Fruit fly (Drosophila melanogaster) whole organism, embryonic: Measurements from ENCODE around the gene CG33341.
A peak's percentile ranks its signal among the peaks of the same experiment; 100 is the strongest.

Experiments
- ATbp ChIP-seq: fragments of 200-800 bp; sonication (Bioruptor generic); optimal IDR thresholded peaks from 2 replicates; lab custom pipeline; 2017; ENCODE audit warnings: missing biosample characterization, mild to moderate bottlenecking, missing genetic modification characterization, missing genetic modification reagents
- Atf-2 ChIP-seq: fragments of 200-800 bp; sonication (Bioruptor generic); optimal IDR thresholded peaks from 2 replicates; lab custom pipeline; 2016; ENCODE audit warnings: missing biosample characterization, missing genetic modification characterization
- BtbVII ChIP-seq: fragments of 200-800 bp; sonication (Bioruptor generic); optimal IDR thresholded peaks from 3 replicates; lab custom pipeline; 2017; ENCODE audit warnings: missing biosample characterization, mild to moderate bottlenecking, missing genetic modification characterization
- CG10274 ChIP-seq: fragments of 200-800 bp; sonication (Bioruptor generic); optimal IDR thresholded peaks from 3 replicates; lab custom pipeline; 2017; ENCODE audit warnings: missing biosample characterization, mild to moderate bottlenecking, missing genetic modification characterization
- CG10543 ChIP-seq: fragments of 200-800 bp; sonication (Bioruptor generic); optimal IDR thresholded peaks from 3 replicates; lab custom pipeline; 2017; ENCODE audit warnings: missing biosample characterization, mild to moderate bottlenecking, missing genetic modification characterization, moderate library complexity
- CG11093 ChIP-seq: fragments of 200-800 bp; sonication (Bioruptor generic); IDR thresholded peaks from 3 replicates; pipeline ENCODE4 v1.3.6; 2022; ENCODE audit warnings: missing biosample characterization, missing genetic modification characterization
- CG13296 ChIP-seq: fragments of 200-800 bp; sonication (Bioruptor generic); optimal IDR thresholded peaks from 3 replicates; lab custom pipeline; 2018; ENCODE audit warnings: missing biosample characterization, mild to moderate bottlenecking, missing genetic modification characterization
- CG14014 ChIP-seq: fragments of 200-800 bp; sonication (Bioruptor generic); IDR thresholded peaks from 2 replicates; pipeline ENCODE4 v1.3.6; 2022; ENCODE audit warnings: missing biosample characterization, missing genetic modification characterization
- CG1647 ChIP-seq: fragments of 200-800 bp; sonication (Bioruptor generic); optimal IDR thresholded peaks from 3 replicates; lab custom pipeline; 2016; ENCODE audit warnings: missing biosample characterization, missing genetic modification characterization
- CG30403 ChIP-seq: fragments of 200-800 bp; sonication (Bioruptor generic); optimal IDR thresholded peaks from 3 replicates; lab custom pipeline; 2016; ENCODE audit warnings: missing biosample characterization, missing genetic modification characterization
- CG4328 ChIP-seq: fragments of 200-800 bp; sonication (Bioruptor generic); optimal IDR thresholded peaks from 3 replicates; lab custom pipeline; 2017; ENCODE audit warnings: missing biosample characterization, missing genetic modification reagents, missing genetic modification characterization
- CG4424 ChIP-seq: fragments of 200-800 bp; sonication (Bioruptor generic); optimal IDR thresholded peaks from 3 replicates; lab custom pipeline; 2016; ENCODE audit warnings: missing biosample characterization, missing genetic modification characterization
- CG7963 ChIP-seq: fragments of 200-800 bp; sonication (Bioruptor generic); IDR thresholded peaks from 3 replicates; pipeline ENCODE4 v1.3.6; 2022; ENCODE audit warnings: missing biosample characterization, missing genetic modification characterization; ENCODE audit not compliant: partially characterized antibody
- CG8089 ChIP-seq: fragments of 200-800 bp; sonication (Bioruptor generic); optimal IDR thresholded peaks from 3 replicates; lab custom pipeline; 2016; ENCODE audit warnings: missing biosample characterization, missing genetic modification characterization
- CG8359 ChIP-seq: fragments of 200-800 bp; sonication (Bioruptor generic); optimal IDR thresholded peaks from 2 replicates; lab custom pipeline; 2017; ENCODE audit warnings: missing biosample characterization, mild to moderate bottlenecking, missing genetic modification characterization, borderline replicate concordance
- Dp ChIP-seq: fragments of 200-800 bp; sonication (Bioruptor generic); optimal IDR thresholded peaks from 2 replicates; lab custom pipeline; 2018; ENCODE audit warnings: missing biosample characterization, mild to moderate bottlenecking, missing genetic modification characterization, moderate library complexity
- Drgx ChIP-seq: fragments of 200-800 bp; sonication (Bioruptor generic); IDR thresholded peaks from 2 replicates; pipeline ENCODE4 v1.3.6; 2022; ENCODE audit warnings: missing biosample characterization, missing genetic modification characterization
- E2f2 ChIP-seq: fragments of 200-800 bp; sonication (Bioruptor generic); IDR thresholded peaks from 2 replicates; pipeline ENCODE4 v1.3.6; 2022; ENCODE audit warnings: missing biosample characterization, missing genetic modification characterization
- Fer3 ChIP-seq: fragments of 200-800 bp; sonication (Bioruptor generic); optimal IDR thresholded peaks from 2 replicates; lab custom pipeline; 2018; ENCODE audit warnings: missing biosample characterization, mild to moderate bottlenecking, missing genetic modification characterization, moderate library complexity
- GATAe ChIP-seq: fragments of 200-800 bp; sonication (Bioruptor generic); conservative IDR thresholded peaks from 2 replicates; pipeline ENCODE4 v1.3.6; 2022; ENCODE audit warnings: missing biosample characterization, missing genetic modification characterization
- Gug ChIP-seq: fragments of 200-800 bp; sonication (Bioruptor generic); IDR thresholded peaks from 4 replicates; pipeline ENCODE4 v1.3.6; 2022; ENCODE audit warnings: missing biosample characterization, missing genetic modification characterization
- Hr3 ChIP-seq: fragments of 200-800 bp; sonication (Bioruptor generic); optimal IDR thresholded peaks from 3 replicates; lab custom pipeline; 2016; ENCODE audit warnings: missing biosample characterization, missing genetic modification characterization
- Med ChIP-seq: fragments of 200-800 bp; sonication (Bioruptor generic); peaks from one replicate; lab custom pipeline; 2016; ENCODE audit warnings: missing biosample characterization, missing genetic modification characterization, mild to moderate bottlenecking, inconsistent platforms, moderate library complexity
- Mes4 ChIP-seq: fragments of 200-800 bp; sonication (Bioruptor generic); optimal IDR thresholded peaks from 2 replicates; lab custom pipeline; 2016; ENCODE audit warnings: missing biosample characterization, missing genetic modification characterization
- Myb ChIP-seq: fragments of 200-800 bp; sonication (Bioruptor generic); optimal IDR thresholded peaks from 2 replicates; lab custom pipeline; 2016; ENCODE audit warnings: missing biosample characterization, missing genetic modification characterization
- Xbp1 ChIP-seq: fragments of 200-800 bp; sonication (Bioruptor generic); optimal IDR thresholded peaks from 3 replicates; lab custom pipeline; 2016; ENCODE audit warnings: missing biosample characterization, mild to moderate bottlenecking, missing genetic modification characterization
- bbx ChIP-seq: fragments of 200-800 bp; sonication (Bioruptor generic); IDR thresholded peaks from 2 replicates; pipeline ENCODE4 v1.3.6; 2022; ENCODE audit warnings: missing biosample characterization, missing genetic modification characterization; ENCODE audit not compliant: partially characterized antibody
- caup ChIP-seq: fragments of 200-800 bp; sonication (Bioruptor generic); optimal IDR thresholded peaks from 3 replicates; lab custom pipeline; 2017; ENCODE audit warnings: missing biosample characterization, mild to moderate bottlenecking, missing genetic modification characterization, moderate library complexity; ENCODE audit not compliant: severe bottlenecking
- chinmo ChIP-seq: fragments of 200-800 bp; sonication (Bioruptor generic); IDR thresholded peaks from 4 replicates; pipeline ENCODE4 v1.3.6; 2022; ENCODE audit warnings: missing biosample characterization, missing genetic modification characterization; ENCODE audit not compliant: partially characterized antibody
- chm ChIP-seq: fragments of 200-800 bp; sonication (Bioruptor generic); IDR thresholded peaks from 2 replicates; pipeline ENCODE4 v1.3.6; 2022; ENCODE audit warnings: missing biosample characterization, missing genetic modification characterization
- dan ChIP-seq: fragments of 200-800 bp; sonication (Bioruptor generic); IDR thresholded peaks from 2 replicates; pipeline ENCODE4 v1.3.6; 2022; ENCODE audit warnings: missing biosample characterization, missing genetic modification characterization
- dimm ChIP-seq: fragments of 200-800 bp; sonication (Bioruptor generic); IDR thresholded peaks from 2 replicates; pipeline ENCODE4 v1.3.6; 2022; ENCODE audit warnings: missing biosample characterization, missing genetic modification characterization
- dmrt11E ChIP-seq: fragments of 200-800 bp; sonication (Bioruptor generic); optimal IDR thresholded peaks from 3 replicates; lab custom pipeline; 2018; ENCODE audit warnings: missing biosample characterization, mild to moderate bottlenecking, missing genetic modification characterization, moderate library complexity
- en ChIP-seq: fragments of 200-800 bp; sonication (Bioruptor generic); optimal IDR thresholded peaks from 2 replicates; lab custom pipeline; 2016; ENCODE audit warnings: missing biosample characterization, missing genetic modification characterization
- ewg ChIP-seq: fragments of 200-800 bp; sonication (Bioruptor generic); optimal IDR thresholded peaks from 3 replicates; lab custom pipeline; 2017; ENCODE audit warnings: mild to moderate bottlenecking, missing biosample characterization, missing genetic modification reagents, missing genetic modification characterization
- exex ChIP-seq: fragments of 200-800 bp; sonication (Bioruptor generic); optimal IDR thresholded peaks from 4 replicates; lab custom pipeline; 2018; ENCODE audit warnings: missing biosample characterization, mild to moderate bottlenecking, missing genetic modification characterization, moderate library complexity
- eyg ChIP-seq: fragments of 200-800 bp; sonication (Bioruptor generic); optimal IDR thresholded peaks from 3 replicates; lab custom pipeline; 2016; ENCODE audit warnings: missing biosample characterization, missing genetic modification characterization
- fd96Cb ChIP-seq: fragments of 200-800 bp; sonication (Bioruptor generic); optimal IDR thresholded peaks from 2 replicates; lab custom pipeline; 2018; ENCODE audit warnings: missing biosample characterization, mild to moderate bottlenecking, missing genetic modification characterization, moderate library complexity
- kah ChIP-seq: fragments of 200-800 bp; sonication (Bioruptor generic); optimal IDR thresholded peaks from 2 replicates; lab custom pipeline; 2018; ENCODE audit warnings: missing biosample characterization, mild to moderate bottlenecking, missing genetic modification characterization
- lab ChIP-seq: fragments of 200-800 bp; sonication (Bioruptor generic); optimal IDR thresholded peaks from 3 replicates; lab custom pipeline; 2017; ENCODE audit warnings: missing biosample characterization, missing genetic modification characterization, mild to moderate bottlenecking, moderate library complexity, missing genetic modification reagents
- lbe ChIP-seq: fragments of 200-800 bp; sonication (Bioruptor generic); optimal IDR thresholded peaks from 2 replicates; lab custom pipeline; 2016; ENCODE audit warnings: missing biosample characterization, mild to moderate bottlenecking, missing genetic modification characterization
- nom ChIP-seq: fragments of 200-800 bp; sonication (Bioruptor generic); optimal IDR thresholded peaks from 2 replicates; lab custom pipeline; 2017; ENCODE audit warnings: missing biosample characterization, missing genetic modification characterization, mild to moderate bottlenecking, moderate library complexity, missing genetic modification reagents
- org-1 ChIP-seq: fragments of 200-800 bp; sonication (Bioruptor generic); optimal IDR thresholded peaks from 2 replicates; lab custom pipeline; 2017; ENCODE audit warnings: missing biosample characterization, missing genetic modification characterization
- row ChIP-seq: fragments of 200-800 bp; sonication (Bioruptor generic); IDR thresholded peaks from 3 replicates; pipeline ENCODE4 v1.3.6; 2022; ENCODE audit warnings: missing biosample characterization, missing genetic modification characterization
- sens ChIP-seq: fragments of 200-800 bp; sonication (Bioruptor generic); peaks from one replicate; lab custom pipeline; 2016; ENCODE audit warnings: missing biosample characterization, missing genetic modification characterization
- slbo ChIP-seq: fragments of 200-800 bp; sonication (Bioruptor generic); IDR thresholded peaks from 2 replicates; pipeline ENCODE4 v1.3.6; 2022; ENCODE audit warnings: missing biosample characterization, missing genetic modification characterization
- tll ChIP-seq, 2 experiments: fragments of 200-800 bp in 1 of 2; fragments of >200 bp in 1 of 2; sonication (Bioruptor generic) in 1 of 2; optimal IDR thresholded peaks; 2 replicates each; lab custom pipeline; 2017 to 2019; ENCODE audit warnings: missing biosample characterization in 2 of 2, missing genetic modification characterization in 2 of 2, mild to moderate bottlenecking in 1 of 2, moderate library complexity in 1 of 2
- trem ChIP-seq: fragments of 200-800 bp; optimal IDR thresholded peaks from 3 replicates; lab custom pipeline; 2019; ENCODE audit warnings: missing biosample characterization, mild to moderate bottlenecking, missing genetic modification characterization, moderate library complexity
- usp ChIP-seq: fragments of >200 bp; optimal IDR thresholded peaks from 2 replicates; lab custom pipeline; 2017; ENCODE audit warnings: missing biosample characterization, missing genetic modification characterization

The CG33341 gene

dm6 chr3R:24319632-24320341 is 48.4 kb upstream of the CG33341 start (continued):
- TF ChIP-seq Med (GFP tag; lab: Kevin White, UChicago), result peak; percentile 35
- TF ChIP-seq exex (tag; lab: Kevin White, UChicago), result peak; percentile 71
- TF ChIP-seq chinmo, result no peak; the same call in 3 of the 4 replicates
- 0 out of 2 replicates have a peak, but pooled peaks have one; percentile 8 for TF ChIP-seq chm
- no peak for TF ChIP-seq dan
- TF ChIP-seq CG4328, result no peak
- peak; percentile 12 for TF ChIP-seq en (GFP tag; lab: Kevin White, UChicago)
- peak; percentile 67 for TF ChIP-seq BtbVII (GFP tag; lab: Kevin White, UChicago)
- peak; percentile 25; the same call in 1 of the 2 replicates for TF ChIP-seq bbx (GFP tag; lab: Robert Waterston, UW)
- no peak for TF ChIP-seq trem (tag; lab: Kevin White, UChicago)
- peak; percentile 21 for TF ChIP-seq sens (GFP tag; lab: Kevin White, UChicago)
- peak; percentile 54 for TF ChIP-seq nom (GFP tag; lab: Kevin White, UChicago)
- no peak for TF ChIP-seq Gug (GFP tag; lab: Robert Waterston, UW)

dm6 chr3R:24320342-24320711 is 47.8 kb upstream of the CG33341 start:
- TF ChIP-seq CG7963 (GFP tag; lab: Robert Waterston, UW) (peak; percentile 46; the same call in 1 of the 3 replicates), tll (GFP tag; optimal IDR thresholded peaks at IDR 0.05; lab: Kevin White, UChicago) (peak in 1 of 2 experiments; percentile 61), ewg (GFP tag; lab: Kevin White, UChicago) (peak; percentile 99), kah (GFP tag; lab: Kevin White, UChicago) (no peak), CG11093 (GFP tag; lab: Robert Waterston, UW) (no peak), Hr3 (GFP tag; lab: Kevin White, UChicago) (no peak), CG10274 (no peak), GATAe (GFP tag; lab: Robert Waterston, UW) (no peak), lab (no peak), dimm (GFP tag; lab: Robert Waterston, UW) (no peak), caup (GFP tag; lab: Kevin White, UChicago) (no peak), ATbp (GFP tag; lab: Kevin White, UChicago) (no peak), CG10543 (GFP tag; lab: Kevin White, UChicago) (no peak), CG4424 (GFP tag; lab: Kevin White, UChicago) (no peak), E2f2 (peak; percentile 88), slbo (GFP tag; lab: Robert Waterston, UW) (no peak), CG13296 (no peak), usp (GFP tag; lab: Kevin White, UChicago) (no peak), CG8359 (GFP tag; lab: Kevin White, UChicago) (no peak), CG30403 (peak; percentile 6), Dp (peak; percentile 76), row (GFP tag; lab: Robert Waterston, UW) (peak; percentile 16; the same call in 1 of the 3 replicates), Mes4 (GFP tag; lab: Kevin White, UChicago) (no peak), org-1 (GFP tag; lab: Kevin White, UChicago) (no peak), Fer3 (tag; lab: Kevin White, UChicago) (no peak), trem (tag; lab: Kevin White, UChicago) (peak; percentile 14), Myb (peak; percentile 99), lbe (no peak), CG1647 (GFP tag; lab: Kevin White, UChicago) (no peak), CG14014 (GFP tag; lab: Robert Waterston, UW) (no peak), eyg (GFP tag; lab: Kevin White, UChicago) (no peak), fd96Cb (no peak), Atf-2 (no peak), Drgx (GFP tag; lab: Robert Waterston, UW) (no peak), dmrt11E (tag; lab: Kevin White, UChicago) (no peak), CG8089 (GFP tag; lab: Kevin White, UChicago) (no peak), Xbp1 (GFP tag; lab: Kevin White, UChicago) (no peak)
